Fruit fly (Drosophila melanogaster) whole organism, embryonic: ENCODE measurements around the gene AGO2.

Source experiments
- Atf6 ChIP-seq: fragments of 200-800 bp; sonication (Bioruptor generic); IDR thresholded peaks from 2 replicates; pipeline ENCODE4 v1.3.6; 2022; ENCODE audit warnings: missing biosample characterization, missing genetic modification characterization
- CG11560 ChIP-seq: fragments of 200-800 bp; sonication (Bioruptor generic); IDR thresholded peaks from 3 replicates; pipeline ENCODE4 v1.3.6; 2022; ENCODE audit warnings: missing biosample characterization, missing genetic modification characterization
- CG12219 ChIP-seq: fragments of 200-800 bp; sonication (Bioruptor generic); optimal IDR thresholded peaks from 3 replicates; lab custom pipeline; 2018; ENCODE audit warnings: missing biosample characterization, mild to moderate bottlenecking, missing genetic modification characterization
- CG12391 ChIP-seq: fragments of 200-800 bp; sonication (Bioruptor generic); optimal IDR thresholded peaks from 3 replicates; lab custom pipeline; 2018; ENCODE audit warnings: missing biosample characterization, mild to moderate bottlenecking, missing genetic modification characterization, moderate library complexity
- CG15601 ChIP-seq: fragments of 200-800 bp; sonication (Bioruptor generic); optimal IDR thresholded peaks from 3 replicates; lab custom pipeline; 2019; ENCODE audit warnings: missing biosample characterization, mild to moderate bottlenecking, missing genetic modification characterization, moderate library complexity
- CG18619 ChIP-seq: fragments of 200-800 bp; sonication (Bioruptor generic); optimal IDR thresholded peaks from 3 replicates; lab custom pipeline; 2017; ENCODE audit warnings: missing biosample characterization, mild to moderate bottlenecking, missing genetic modification characterization
- CG3995 ChIP-seq: fragments of 200-800 bp; sonication (Bioruptor generic); optimal IDR thresholded peaks from 3 replicates; lab custom pipeline; 2016; ENCODE audit warnings: missing biosample characterization, missing genetic modification characterization
- CG6254 ChIP-seq: fragments of 200-800 bp; sonication (Bioruptor generic); optimal IDR thresholded peaks from 3 replicates; lab custom pipeline; 2017; ENCODE audit warnings: mild to moderate bottlenecking, missing biosample characterization, missing genetic modification reagents, missing genetic modification characterization
- CG8944 ChIP-seq: fragments of 200-800 bp; sonication (Bioruptor generic); optimal IDR thresholded peaks from 3 replicates; lab custom pipeline; 2016; ENCODE audit warnings: missing biosample characterization, missing genetic modification characterization
- D19B ChIP-seq: fragments of 200-800 bp; sonication (Bioruptor generic); optimal IDR thresholded peaks from 2 replicates; lab custom pipeline; 2017; ENCODE audit warnings: missing biosample characterization, mild to moderate bottlenecking, missing genetic modification characterization
- E2f2 ChIP-seq: fragments of 200-800 bp; sonication (Bioruptor generic); IDR thresholded peaks from 2 replicates; pipeline ENCODE4 v1.3.6; 2022; ENCODE audit warnings: missing biosample characterization, missing genetic modification characterization
- H15 ChIP-seq: fragments of 200-800 bp; sonication (Bioruptor generic); IDR thresholded peaks from 3 replicates; pipeline ENCODE4 v1.3.6; 2022; ENCODE audit warnings: missing biosample characterization, missing genetic modification characterization
- Hr39 ChIP-seq: fragments of >200 bp; optimal IDR thresholded peaks from 2 replicates; lab custom pipeline; 2017
- Jarid2 ChIP-seq: fragments of 200-800 bp; sonication (Bioruptor generic); optimal IDR thresholded peaks from 3 replicates; lab custom pipeline; 2017; ENCODE audit warnings: mild to moderate bottlenecking, missing biosample characterization, missing genetic modification reagents, missing genetic modification characterization
- Lim3 ChIP-seq: fragments of 200-800 bp; sonication (Bioruptor generic); IDR thresholded peaks from 2 replicates; pipeline ENCODE4 v1.3.6; 2022; ENCODE audit warnings: missing biosample characterization, missing genetic modification characterization
- Poxn ChIP-seq: fragments of 200-800 bp; sonication (Bioruptor generic); IDR thresholded peaks from 2 replicates; pipeline ENCODE4 v1.3.6; 2022; ENCODE audit warnings: missing biosample characterization, missing genetic modification characterization
- Side ChIP-seq: fragments of 200-800 bp; sonication (Bioruptor generic); optimal IDR thresholded peaks from 2 replicates; lab custom pipeline; 2016; ENCODE audit warnings: missing biosample characterization, missing genetic modification characterization
- Usf ChIP-seq: fragments of 200-800 bp; sonication (Bioruptor generic); optimal IDR thresholded peaks from 2 replicates; lab custom pipeline; 2017; ENCODE audit warnings: missing genotype, missing biosample characterization, missing genetic modification characterization
- amos ChIP-seq: fragments of 200-800 bp; sonication (Bioruptor generic); IDR thresholded peaks from 2 replicates; pipeline ENCODE4 v1.3.6; 2022; ENCODE audit warnings: missing biosample characterization, missing genetic modification characterization; ENCODE audit not compliant: partially characterized antibody
- ap ChIP-seq: fragments of 200-800 bp; sonication (Bioruptor generic); IDR thresholded peaks from 2 replicates; pipeline ENCODE4 v1.3.6; 2022; ENCODE audit warnings: missing biosample characterization, missing genetic modification characterization
- cato ChIP-seq: fragments of 200-800 bp; sonication (Bioruptor generic); optimal IDR thresholded peaks from 2 replicates; lab custom pipeline; 2016; ENCODE audit warnings: missing biosample characterization, missing genetic modification characterization, borderline replicate concordance
- chm ChIP-seq: fragments of 200-800 bp; sonication (Bioruptor generic); IDR thresholded peaks from 2 replicates; pipeline ENCODE4 v1.3.6; 2022; ENCODE audit warnings: missing biosample characterization, missing genetic modification characterization
- corto ChIP-seq: fragments of 200-800 bp; sonication (Bioruptor generic); optimal IDR thresholded peaks from 2 replicates; lab custom pipeline; 2016; ENCODE audit warnings: missing biosample characterization, mild to moderate bottlenecking, missing genetic modification characterization, moderate library complexity
- fd102C ChIP-seq: fragments of 200-800 bp; sonication (Bioruptor generic); optimal IDR thresholded peaks from 2 replicates; lab custom pipeline; 2018; ENCODE audit warnings: missing biosample characterization, mild to moderate bottlenecking, missing genetic modification characterization, moderate library complexity
- gcm ChIP-seq: fragments of 200-800 bp; sonication (Bioruptor generic); optimal IDR thresholded peaks from 2 replicates; lab custom pipeline; 2019; ENCODE audit warnings: missing biosample characterization, mild to moderate bottlenecking, missing genetic modification characterization, moderate library complexity
- gfzf ChIP-seq: fragments of 200-800 bp; sonication (Bioruptor generic); optimal IDR thresholded peaks from 2 replicates; lab custom pipeline; 2016; ENCODE audit warnings: missing biosample characterization, mild to moderate bottlenecking, missing genetic modification characterization, moderate library complexity
- her ChIP-seq: fragments of 200-800 bp; sonication (Bioruptor generic); optimal IDR thresholded peaks from 2 replicates; lab custom pipeline; 2016; ENCODE audit warnings: missing biosample characterization, missing genetic modification characterization
- inv ChIP-seq: fragments of 200-800 bp; sonication (Bioruptor generic); IDR thresholded peaks from 2 replicates; pipeline ENCODE4 v1.3.6; 2022; ENCODE audit warnings: missing biosample characterization, missing genetic modification characterization; ENCODE audit not compliant: partially characterized antibody
- jumu ChIP-seq: fragments of 200-800 bp; sonication (Bioruptor generic); optimal IDR thresholded peaks from 3 replicates; lab custom pipeline; 2016; ENCODE audit warnings: missing biosample characterization, missing genetic modification characterization
- ken ChIP-seq: fragments of 200-800 bp; sonication (Bioruptor generic); IDR thresholded peaks from 3 replicates; pipeline ENCODE4 v1.3.6; 2022; ENCODE audit warnings: missing biosample characterization, missing genetic modification characterization
- nau ChIP-seq: fragments of 200-800 bp; sonication (Bioruptor generic); optimal IDR thresholded peaks from 3 replicates; lab custom pipeline; 2017; ENCODE audit warnings: missing biosample characterization, mild to moderate bottlenecking, missing genetic modification characterization, missing genetic modification reagents
- phol ChIP-seq: fragments of 200-800 bp; sonication (Bioruptor generic); optimal IDR thresholded peaks from 3 replicates; lab custom pipeline; 2018; ENCODE audit warnings: missing biosample characterization, mild to moderate bottlenecking, missing genetic modification characterization, moderate library complexity
- sisA ChIP-seq: fragments of 200-800 bp; sonication (Bioruptor generic); IDR thresholded peaks from 2 replicates; pipeline ENCODE4 v1.3.6; 2022; ENCODE audit warnings: missing biosample characterization, missing genetic modification characterization
- slbo ChIP-seq: fragments of 200-800 bp; sonication (Bioruptor generic); IDR thresholded peaks from 2 replicates; pipeline ENCODE4 v1.3.6; 2022; ENCODE audit warnings: missing biosample characterization, missing genetic modification characterization
- slp2 ChIP-seq: fragments of 200-800 bp; sonication (Bioruptor generic); optimal IDR thresholded peaks from 2 replicates; lab custom pipeline; 2016; ENCODE audit warnings: missing biosample characterization, missing genetic modification characterization
- sna ChIP-seq: fragments of 200-800 bp; sonication (Bioruptor generic); IDR thresholded peaks from 2 replicates; pipeline ENCODE4 v1.3.6; 2022; ENCODE audit warnings: missing biosample characterization, missing genetic modification characterization; ENCODE audit not compliant: partially characterized antibody
- sob ChIP-seq: fragments of 200-800 bp; sonication (Bioruptor generic); IDR thresholded peaks from 2 replicates; pipeline ENCODE4 v1.3.6; 2022; ENCODE audit warnings: missing biosample characterization, missing genetic modification characterization
- sr ChIP-seq: fragments of 200-800 bp; sonication (Bioruptor generic); IDR thresholded peaks from 3 replicates; pipeline ENCODE4 v1.3.6; 2022; ENCODE audit warnings: missing biosample characterization, missing genetic modification characterization
- ttk ChIP-seq: fragments of 200-800 bp; sonication (Bioruptor generic); IDR thresholded peaks from 2 replicates; pipeline ENCODE4 v2.1.2; 2022; ENCODE audit warnings: missing biosample characterization, missing genetic modification characterization
- twi ChIP-seq: fragments of 200-800 bp; optimal IDR thresholded peaks from 2 replicates; lab custom pipeline; 2019; ENCODE audit warnings: missing biosample characterization, mild to moderate bottlenecking, missing genetic modification characterization, moderate library complexity
- vnd ChIP-seq: fragments of 200-800 bp; sonication (Bioruptor generic); IDR thresholded peaks from 3 replicates; pipeline ENCODE4 v1.3.6; 2022; ENCODE audit warnings: missing biosample characterization, missing genetic modification characterization; ENCODE audit not compliant: partially characterized antibody
- zen2 ChIP-seq: fragments of 200-800 bp; sonication (Bioruptor generic); IDR thresholded peaks from 3 replicates; pipeline ENCODE4 v1.3.6; 2022; ENCODE audit warnings: missing biosample characterization, missing genetic modification characterization; ENCODE audit not compliant: partially characterized antibody

AGO2 gene

DNA sequence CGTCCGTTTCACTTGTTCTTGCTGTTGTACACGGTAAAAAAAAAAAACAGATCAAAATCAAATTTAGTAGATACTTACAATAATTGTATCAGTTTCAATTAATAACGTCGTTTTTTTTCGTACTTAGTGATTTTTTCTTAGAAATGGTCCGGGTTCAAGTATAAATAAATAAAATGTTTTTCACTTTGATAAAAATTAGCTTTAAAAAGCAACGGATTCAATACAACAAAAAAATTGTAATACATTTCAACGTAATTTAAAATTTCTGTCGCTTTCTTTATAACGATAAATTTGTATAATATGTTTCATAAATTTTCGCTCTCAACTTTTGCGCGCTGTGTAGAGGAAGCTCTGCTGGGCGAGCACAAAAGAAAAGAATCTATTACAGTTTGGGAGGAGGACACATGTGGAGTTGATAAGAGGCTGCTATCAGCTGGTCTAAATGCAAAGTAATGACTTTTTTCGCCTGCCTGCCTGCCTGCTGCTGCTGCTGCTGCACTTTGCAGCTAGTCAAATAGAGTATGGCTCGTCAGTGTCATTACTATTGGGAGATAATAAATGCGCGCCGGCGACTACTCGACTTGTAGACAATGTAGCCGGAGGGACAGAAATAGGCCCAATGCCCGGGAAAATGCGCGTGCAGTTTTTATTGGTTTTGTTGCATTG lies 15.9 kb upstream of the AGO2 start (continued):
- TF ChIP-seq Poxn (GFP tag; lab: Robert Waterston, UW) (no peak), nau (GFP tag; lab: Kevin White, UChicago) (peak; percentile 64), gfzf (GFP tag; lab: Kevin White, UChicago) (no peak), ken (GFP tag; lab: Robert Waterston, UW) (no peak), chm (GFP tag; lab: Robert Waterston, UW) (no peak), sna (GFP tag; lab: Robert Waterston, UW) (no peak), CG12391 (peak; percentile 81), slbo (GFP tag; lab: Robert Waterston, UW) (peak; percentile 57; the same call in 1 of the 2 replicates), inv (GFP tag; lab: Robert Waterston, UW) (no peak), H15 (no peak), CG18619 (GFP tag; lab: Kevin White, UChicago) (peak; percentile 66), jumu (GFP tag; lab: Kevin White, UChicago) (peak; percentile 1), ttk (GFP tag; lab: Robert Waterston, UW) (no peak), Jarid2 (GFP tag; lab: Kevin White, UChicago) (no peak), CG15601 (tag; lab: Kevin White, UChicago) (peak; percentile 63), slp2 (GFP tag; lab: Kevin White, UChicago) (peak; percentile 32), E2f2 (GFP tag; lab: Robert Waterston, UW) (no peak), CG8944 (peak; percentile 11), Atf6 (GFP tag; lab: Robert Waterston, UW) (no peak; the same call in 1 of the 2 replicates), fd102C (GFP tag; lab: Kevin White, UChicago) (no peak), Side (GFP tag; lab: Kevin White, UChicago) (no peak), corto (GFP tag; lab: Kevin White, UChicago) (no peak), CG3995 (no peak), sob (GFP tag; lab: Robert Waterston, UW) (peak; percentile 52; the same call in 1 of the 2 replicates), CG11560 (tag; lab: Robert Waterston, UW) (no peak), Hr39 (lab: Kevin White, UChicago) (no peak), D19B (GFP tag; lab: Kevin White, UChicago) (peak; percentile 4), sisA (GFP tag; lab: Robert Waterston, UW) (no peak; the same call in none of the 2 replicates), CG6254 (GFP tag; lab: Kevin White, UChicago) (peak; percentile 60), amos (no peak), gcm (GFP tag; lab: Kevin White, UChicago) (peak; percentile 51), sr (GFP tag; lab: Robert Waterston, UW) (no peak), Lim3 (GFP tag; lab: Robert Waterston, UW) (no peak), her (GFP tag; lab: Kevin White, UChicago) (peak; percentile 4), vnd (no peak), twi (tag; lab: Kevin White, UChicago) (peak; percentile 16), zen2 (GFP tag; lab: Robert Waterston, UW) (no peak), phol (tag; lab: Kevin White, UChicago) (peak; percentile 84), cato (GFP tag; lab: Kevin White, UChicago) (peak; percentile 57), CG12219 (GFP tag; lab: Kevin White, UChicago) (peak; percentile 0), Usf (GFP tag; lab: Kevin White, UChicago) (peak; percentile 1), ap (GFP tag; lab: Robert Waterston, UW) (no peak)
